Fruit fly (Drosophila melanogaster) whole organism, embryonic: ENCODE results near the gene Top3alpha.

Experiments
- Aef1 ChIP-seq: fragments of 200-800 bp; sonication (Bioruptor generic); IDR thresholded peaks from 3 replicates; pipeline ENCODE4 v1.3.6; 2022; ENCODE audit warnings: missing biosample characterization, missing genetic modification characterization
- CG10147 ChIP-seq: fragments of 200-800 bp; sonication (Bioruptor generic); optimal IDR thresholded peaks from 2 replicates; lab custom pipeline; 2019; ENCODE audit warnings: missing biosample characterization, mild to moderate bottlenecking, missing genetic modification characterization, moderate library complexity
- CG10654 ChIP-seq: fragments of 200-800 bp; sonication (Bioruptor generic); optimal IDR thresholded peaks from 2 replicates; lab custom pipeline; 2016; ENCODE audit warnings: missing biosample characterization, missing genetic modification characterization
- CG11085 ChIP-seq: fragments of 200-800 bp; sonication (Bioruptor generic); IDR thresholded peaks from 2 replicates; pipeline ENCODE4 v1.3.6; 2022; ENCODE audit warnings: missing biosample characterization, missing genetic modification characterization
- CG11560 ChIP-seq: fragments of 200-800 bp; sonication (Bioruptor generic); IDR thresholded peaks from 3 replicates; pipeline ENCODE4 v1.3.6; 2022; ENCODE audit warnings: missing biosample characterization, missing genetic modification characterization
- CG12071 ChIP-seq: fragments of 200-800 bp; sonication (Bioruptor generic); optimal IDR thresholded peaks from 3 replicates; lab custom pipeline; 2018; ENCODE audit warnings: missing biosample characterization, mild to moderate bottlenecking, missing genetic modification characterization
- CG15514 ChIP-seq: fragments of 200-800 bp; sonication (Bioruptor generic); optimal IDR thresholded peaks from 3 replicates; lab custom pipeline; 2017; ENCODE audit warnings: missing biosample characterization, missing genetic modification characterization, mild to moderate bottlenecking, moderate library complexity, missing genetic modification reagents
- CG1602 ChIP-seq: fragments of 200-800 bp; sonication (Bioruptor generic); optimal IDR thresholded peaks from 3 replicates; lab custom pipeline; 2016; ENCODE audit warnings: missing biosample characterization, missing genetic modification characterization
- CG17359 ChIP-seq: fragments of 200-800 bp; sonication (Bioruptor generic); optimal IDR thresholded peaks from 3 replicates; lab custom pipeline; 2018; ENCODE audit warnings: missing biosample characterization, mild to moderate bottlenecking, missing genetic modification characterization, moderate library complexity
- CG17385 ChIP-seq: fragments of 200-800 bp; sonication (Bioruptor generic); optimal IDR thresholded peaks from 3 replicates; lab custom pipeline; 2018; ENCODE audit warnings: missing biosample characterization, mild to moderate bottlenecking, missing genetic modification characterization
- CG17912 ChIP-seq: fragments of 200-800 bp; sonication (Bioruptor generic); optimal IDR thresholded peaks from 2 replicates; lab custom pipeline; 2018; ENCODE audit warnings: missing biosample characterization, mild to moderate bottlenecking, missing genetic modification characterization
- CG1832 ChIP-seq: fragments of 200-800 bp; sonication (Bioruptor generic); optimal IDR thresholded peaks from 2 replicates; lab custom pipeline; 2017; ENCODE audit warnings: missing biosample characterization, mild to moderate bottlenecking, missing genetic modification characterization, inconsistent platforms
- CG2875 ChIP-seq: fragments of 200-800 bp; sonication (Bioruptor generic); optimal IDR thresholded peaks from 2 replicates; lab custom pipeline; 2017; ENCODE audit warnings: missing biosample characterization, mild to moderate bottlenecking, missing genetic modification characterization, missing genetic modification reagents
- CG31388 ChIP-seq: fragments of 200-800 bp; sonication (Bioruptor generic); optimal IDR thresholded peaks from 2 replicates; lab custom pipeline; 2016; ENCODE audit warnings: missing biosample characterization, missing genetic modification characterization
- CG3407 ChIP-seq: fragments of 200-800 bp; sonication (Bioruptor generic); optimal IDR thresholded peaks from 2 replicates; lab custom pipeline; 2018; ENCODE audit warnings: missing biosample characterization, mild to moderate bottlenecking, missing genetic modification characterization
- CG4328 ChIP-seq: fragments of 200-800 bp; sonication (Bioruptor generic); optimal IDR thresholded peaks from 3 replicates; lab custom pipeline; 2017; ENCODE audit warnings: missing biosample characterization, missing genetic modification reagents, missing genetic modification characterization
- CG4854 ChIP-seq: fragments of 200-800 bp; sonication (Bioruptor generic); optimal IDR thresholded peaks from 2 replicates; lab custom pipeline; 2016; ENCODE audit warnings: missing biosample characterization, missing genetic modification characterization, inconsistent platforms
- CG6689 ChIP-seq: fragments of 200-800 bp; sonication (Bioruptor generic); IDR thresholded peaks from 2 replicates; pipeline ENCODE4 v1.3.6; 2022; ENCODE audit warnings: missing biosample characterization, missing genetic modification characterization
- CG8478 ChIP-seq: fragments of >200 bp; optimal IDR thresholded peaks from 2 replicates; lab custom pipeline; 2018
- Dbx ChIP-seq: fragments of 200-800 bp; sonication (Bioruptor generic); IDR thresholded peaks from 3 replicates; pipeline ENCODE4 v1.3.6; 2022; ENCODE audit warnings: missing biosample characterization, missing genetic modification characterization
- Dp ChIP-seq: fragments of 200-800 bp; sonication (Bioruptor generic); optimal IDR thresholded peaks from 2 replicates; lab custom pipeline; 2018; ENCODE audit warnings: missing biosample characterization, mild to moderate bottlenecking, missing genetic modification characterization, moderate library complexity
- Dref ChIP-seq: fragments of 200-800 bp; sonication (Bioruptor generic); IDR thresholded peaks from 2 replicates; pipeline ENCODE4 v1.3.6; 2022; ENCODE audit warnings: missing biosample characterization, missing genetic modification characterization
- Ets97D ChIP-seq: fragments of 200-800 bp; sonication (Bioruptor generic); optimal IDR thresholded peaks from 3 replicates; lab custom pipeline; 2016; ENCODE audit warnings: missing biosample characterization, missing genetic modification characterization
- Fer1 ChIP-seq: fragments of 200-800 bp; sonication (Bioruptor generic); optimal IDR thresholded peaks from 2 replicates; lab custom pipeline; 2017; ENCODE audit warnings: missing biosample characterization, mild to moderate bottlenecking, missing genetic modification characterization
- Hey ChIP-seq: fragments of 200-800 bp; sonication (Bioruptor generic); optimal IDR thresholded peaks from 3 replicates; lab custom pipeline; 2018; ENCODE audit warnings: missing biosample characterization, mild to moderate bottlenecking, missing genetic modification characterization
- Kr ChIP-seq: fragments of 200-800 bp; sonication (Bioruptor generic); optimal IDR thresholded peaks from 2 replicates; lab custom pipeline; 2017; ENCODE audit warnings: missing biosample characterization, mild to moderate bottlenecking, missing genetic modification characterization
- MTF-1 ChIP-seq: fragments of 200-800 bp; sonication (Bioruptor generic); optimal IDR thresholded peaks from 2 replicates; lab custom pipeline; 2018; ENCODE audit warnings: missing biosample characterization, mild to moderate bottlenecking, missing genetic modification characterization, borderline replicate concordance
- Meics ChIP-seq: fragments of 200-800 bp; sonication (Bioruptor generic); optimal IDR thresholded peaks from 2 replicates; lab custom pipeline; 2017; ENCODE audit warnings: missing biosample characterization, mild to moderate bottlenecking, missing genetic modification characterization
- Oaz ChIP-seq: fragments of 200-800 bp; sonication (Bioruptor generic); IDR thresholded peaks from 2 replicates; pipeline ENCODE4 v1.3.6; 2022; ENCODE audit warnings: missing biosample characterization, missing genetic modification characterization
- Rfx ChIP-seq: fragments of 200-800 bp; sonication (Bioruptor generic); IDR thresholded peaks from 2 replicates; pipeline ENCODE4 v1.3.6; 2022; ENCODE audit warnings: missing biosample characterization, missing genetic modification characterization
- Spps ChIP-seq: fragments of 200-800 bp; sonication (Bioruptor generic); optimal IDR thresholded peaks from 2 replicates; lab custom pipeline; 2018; ENCODE audit warnings: missing biosample characterization, mild to moderate bottlenecking, missing genetic modification characterization
- Ssrp ChIP-seq: fragments of 200-800 bp; sonication (Bioruptor generic); optimal IDR thresholded peaks from 2 replicates; lab custom pipeline; 2018; ENCODE audit warnings: missing biosample characterization, mild to moderate bottlenecking, missing genetic modification characterization, moderate library complexity
- ab ChIP-seq: fragments of 200-800 bp; sonication (Bioruptor generic); optimal IDR thresholded peaks from 2 replicates; lab custom pipeline; 2016; ENCODE audit warnings: missing biosample characterization, missing genetic modification characterization
- ara ChIP-seq: fragments of 200-800 bp; sonication (Bioruptor generic); IDR thresholded peaks from 2 replicates; pipeline ENCODE4 v1.3.6; 2022; ENCODE audit warnings: missing biosample characterization, missing genetic modification characterization
- cg ChIP-seq: fragments of 200-800 bp; sonication (Bioruptor generic); optimal IDR thresholded peaks from 3 replicates; lab custom pipeline; 2019; ENCODE audit warnings: missing biosample characterization, mild to moderate bottlenecking, missing genetic modification characterization, moderate library complexity
- crp ChIP-seq, 2 experiments: fragments of 200-800 bp; sonication (Bioruptor generic); optimal IDR thresholded peaks; 2 replicates in 1 of 2; 3 replicates in 1 of 2; lab custom pipeline; 2017; ENCODE audit warnings: missing biosample characterization in 2 of 2, missing genetic modification characterization in 2 of 2, mild to moderate bottlenecking in 1 of 2, moderate library complexity in 1 of 2
- dm ChIP-seq: fragments of 200-800 bp; sonication (Bioruptor generic); optimal IDR thresholded peaks from 3 replicates; lab custom pipeline; 2016; ENCODE audit warnings: missing biosample characterization, missing genetic modification characterization
- gcm2 ChIP-seq: fragments of 200-800 bp; sonication (Bioruptor generic); optimal IDR thresholded peaks from 2 replicates; lab custom pipeline; 2016; ENCODE audit warnings: missing biosample characterization, missing genetic modification characterization
- gfzf ChIP-seq: fragments of 200-800 bp; sonication (Bioruptor generic); optimal IDR thresholded peaks from 2 replicates; lab custom pipeline; 2016; ENCODE audit warnings: missing biosample characterization, mild to moderate bottlenecking, missing genetic modification characterization, moderate library complexity
- grn ChIP-seq: fragments of 200-800 bp; sonication (Bioruptor generic); optimal IDR thresholded peaks from 3 replicates; lab custom pipeline; 2017; ENCODE audit warnings: missing biosample characterization, missing genetic modification characterization
- hkb ChIP-seq, 2 experiments: fragments of 200-800 bp in 1 of 2; fragments of >200 bp in 1 of 2; sonication (Bioruptor generic) in 1 of 2; IDR thresholded peaks in 1 of 2; optimal IDR thresholded peaks in 1 of 2; 2 replicates each; pipeline versions ENCODE4 v1.3.6 to Lab custom; 2017 to 2022; ENCODE audit warnings: missing biosample characterization in 1 of 2, missing genetic modification characterization in 1 of 2
- lbe ChIP-seq: fragments of 200-800 bp; sonication (Bioruptor generic); optimal IDR thresholded peaks from 2 replicates; lab custom pipeline; 2016; ENCODE audit warnings: missing biosample characterization, mild to moderate bottlenecking, missing genetic modification characterization
- lmd ChIP-seq: fragments of 200-800 bp; sonication (Bioruptor generic); IDR thresholded peaks from 2 replicates; pipeline ENCODE4 v1.3.6; 2022; ENCODE audit warnings: missing biosample characterization, missing genetic modification characterization
- lola ChIP-seq, 3 experiments: fragments of >200 bp in 2 of 3; fragments of 200-800 bp in 1 of 3; sonication (Bioruptor generic) in 1 of 3; optimal IDR thresholded peaks; 2 replicates each; lab custom pipeline; 2017 to 2019; ENCODE audit warnings: missing biosample characterization in 3 of 3, missing genetic modification characterization in 3 of 3, mild to moderate bottlenecking in 1 of 3, moderate library complexity in 1 of 3
- nmo ChIP-seq: fragments of 200-800 bp; sonication (Bioruptor generic); optimal IDR thresholded peaks from 2 replicates; lab custom pipeline; 2018; ENCODE audit warnings: missing biosample characterization, mild to moderate bottlenecking, missing genetic modification characterization, moderate library complexity
- nom ChIP-seq: fragments of 200-800 bp; sonication (Bioruptor generic); optimal IDR thresholded peaks from 2 replicates; lab custom pipeline; 2017; ENCODE audit warnings: missing biosample characterization, missing genetic modification characterization, mild to moderate bottlenecking, moderate library complexity, missing genetic modification reagents
- otp ChIP-seq: fragments of 200-800 bp; sonication (Bioruptor generic); IDR thresholded peaks from 3 replicates; pipeline ENCODE4, ENCODE4 v1.3.6; 2022; ENCODE audit warnings: missing biosample characterization, missing genetic modification characterization
- pan ChIP-seq, 4 experiments: fragments of >200 bp in 3 of 4; fragments of 200-800 bp in 1 of 4; sonication (Bioruptor generic) in 1 of 4; optimal IDR thresholded peaks in 3 of 4; IDR thresholded peaks in 1 of 4; 2 replicates each; pipeline versions ENCODE4 v1.3.6 to Lab custom; 2017 to 2022; ENCODE audit warnings: missing biosample characterization in 2 of 4, missing genetic modification characterization in 2 of 4, mixed read lengths in 1 of 4
- rib ChIP-seq: fragments of 200-800 bp; sonication (Bioruptor generic); IDR thresholded peaks from 2 replicates; pipeline ENCODE4 v1.3.6; 2022; ENCODE audit warnings: missing biosample characterization, missing genetic modification characterization
- slou ChIP-seq: fragments of 200-800 bp; sonication (Bioruptor generic); optimal IDR thresholded peaks from 3 replicates; lab custom pipeline; 2016; ENCODE audit warnings: missing biosample characterization, missing genetic modification characterization
- tup ChIP-seq: fragments of 200-800 bp; sonication (Bioruptor generic); optimal IDR thresholded peaks from 2 replicates; lab custom pipeline; 2016; ENCODE audit warnings: missing biosample characterization, mild to moderate bottlenecking, missing genetic modification characterization, moderate library complexity

The Top3alpha gene

dm6 chr2L:19530092-19530491 lies 32.1 kb downstream of the Top3alpha start, which contains the start of gene CG10165 (continued):
- TF ChIP-seq CG31388 (GFP tag; lab: Kevin White, UChicago) = no peak
- no peak for TF ChIP-seq Meics
- no peak for TF ChIP-seq grn (GFP tag; lab: Kevin White, UChicago)
- TF ChIP-seq Fer1 (GFP tag; lab: Kevin White, UChicago) = peak; percentile 2
- TF ChIP-seq Hey (tag; lab: Kevin White, UChicago) = no peak
- TF ChIP-seq cg (GFP tag; lab: Kevin White, UChicago) = no peak
- TF ChIP-seq Rfx (GFP tag; lab: Robert Waterston, UW) = no peak
- no peak for TF ChIP-seq ab (GFP tag; lab: Kevin White, UChicago)
- no peak for TF ChIP-seq CG6689 (GFP tag; lab: Robert Waterston, UW)
- TF ChIP-seq CG4328 = no peak
- TF ChIP-seq Kr = no peak
- TF ChIP-seq CG11085 (GFP tag; lab: Robert Waterston, UW) = no peak
- no peak for TF ChIP-seq nom
- no peak for TF ChIP-seq dm (GFP tag; lab: Kevin White, UChicago)
- no peak for TF ChIP-seq CG10654 (GFP tag; lab: Kevin White, UChicago)
- TF ChIP-seq CG17359 (tag; lab: Kevin White, UChicago) = no peak
- TF ChIP-seq rib = no peak
- no peak for TF ChIP-seq MTF-1 (GFP tag; lab: Kevin White, UChicago)
- peak; percentile 11 for TF ChIP-seq Dp (GFP tag; lab: Kevin White, UChicago)
- TF ChIP-seq CG15514 (GFP tag; lab: Kevin White, UChicago) = peak; percentile 22
- TF ChIP-seq CG4854 (GFP tag; lab: Kevin White, UChicago) = no peak
- no peak for TF ChIP-seq slou
- no peak for TF ChIP-seq CG2875
- TF ChIP-seq CG8478 (lab: Kevin White, UChicago) = no peak
- no peak for TF ChIP-seq lola (GFP tag; optimal IDR thresholded peaks at IDR 0.05; lab: Kevin White, UChicago)
- TF ChIP-seq Oaz = no peak
- peak; percentile 21 for TF ChIP-seq Ets97D (GFP tag; lab: Kevin White, UChicago)
- TF ChIP-seq CG17912 = no peak
- TF ChIP-seq crp (GFP tag; optimal IDR thresholded peaks at IDR 0.05; lab: Kevin White, UChicago) = peak; percentile 49 to 88
- no peak for TF ChIP-seq Aef1 (GFP tag; lab: Robert Waterston, UW)
- no peak for TF ChIP-seq ara (GFP tag; lab: Robert Waterston, UW)
- no peak for TF ChIP-seq otp
- TF ChIP-seq CG11560 (tag; lab: Robert Waterston, UW) = no peak
- peak; percentile 19 for TF ChIP-seq lbe (GFP tag; lab: Kevin White, UChicago)
- TF ChIP-seq Ssrp (tag; lab: Kevin White, UChicago) = no peak
- no peak for TF ChIP-seq Dbx (GFP tag; lab: Robert Waterston, UW)
- peak; percentile 7 for TF ChIP-seq gfzf
- no peak for TF ChIP-seq Spps (tag; lab: Kevin White, UChicago)
- TF ChIP-seq nmo (GFP tag; lab: Kevin White, UChicago) = no peak
- TF ChIP-seq gcm2 = no peak
- TF ChIP-seq lmd = no peak
- no peak for TF ChIP-seq CG17385
- TF ChIP-seq CG3407 (GFP tag; lab: Kevin White, UChicago) = no peak
- TF ChIP-seq CG12071 (GFP tag; lab: Kevin White, UChicago) = no peak
- no peak for TF ChIP-seq CG1832 (GFP tag; lab: Kevin White, UChicago)
- TF ChIP-seq tup (GFP tag; lab: Kevin White, UChicago) = no peak
- TF ChIP-seq CG10147 = no peak
- TF ChIP-seq Dref = no peak
- TF ChIP-seq CG1602 (GFP tag; lab: Kevin White, UChicago) = no peak
- no peak for TF ChIP-seq pan (optimal IDR thresholded peaks at IDR 0.05; lab: Kevin White, UChicago)
- TF ChIP-seq pan (GFP tag; optimal IDR thresholded peaks at IDR 0.05 in 1 of 2, IDR thresholded peaks at IDR 0.05 in 1 of 2) = no peak
- no peak for TF ChIP-seq hkb (optimal IDR thresholded peaks at IDR 0.05; lab: Kevin White, UChicago)
- TF ChIP-seq hkb (GFP tag; IDR thresholded peaks at IDR 0.05; lab: Robert Waterston, UW) = no peak
